Fruit fly (Drosophila melanogaster) whole organism, embryonic: ENCODE data around the gene MCTS1.
A peak's percentile ranks its signal among the peaks of the same experiment; 100 is the strongest.

Source experiments
- CG10462 ChIP-seq: fragments of 200-800 bp; sonication (Bioruptor generic); optimal IDR thresholded peaks from 2 replicates; lab custom pipeline; 2016; ENCODE audit warnings: missing biosample characterization, missing genetic modification characterization
- CG13123 ChIP-seq: fragments of 200-800 bp; sonication (Bioruptor generic); optimal IDR thresholded peaks from 2 replicates; lab custom pipeline; 2016; ENCODE audit warnings: missing biosample characterization, missing genetic modification characterization
- CG14014 ChIP-seq: fragments of 200-800 bp; sonication (Bioruptor generic); IDR thresholded peaks from 2 replicates; pipeline ENCODE4 v1.3.6; 2022; ENCODE audit warnings: missing biosample characterization, missing genetic modification characterization
- CG14667 ChIP-seq: fragments of 200-800 bp; sonication (Bioruptor generic); IDR thresholded peaks from 2 replicates; pipeline ENCODE4 v1.3.6; 2022; ENCODE audit warnings: missing biosample characterization, missing genetic modification characterization
- CG15011 ChIP-seq: fragments of 200-800 bp; sonication (Bioruptor generic); optimal IDR thresholded peaks from 3 replicates; lab custom pipeline; 2018; ENCODE audit warnings: missing biosample characterization, mild to moderate bottlenecking, missing genetic modification characterization
- CG17385 ChIP-seq: fragments of 200-800 bp; sonication (Bioruptor generic); optimal IDR thresholded peaks from 3 replicates; lab custom pipeline; 2018; ENCODE audit warnings: missing biosample characterization, mild to moderate bottlenecking, missing genetic modification characterization
- CG18011 ChIP-seq: fragments of 200-800 bp; sonication (Bioruptor generic); optimal IDR thresholded peaks from 2 replicates; lab custom pipeline; 2017; ENCODE audit warnings: missing biosample characterization, missing genetic modification characterization, mild to moderate bottlenecking, moderate library complexity, missing genotype
- CG2199 ChIP-seq: fragments of 200-800 bp; sonication (Bioruptor generic); IDR thresholded peaks from 3 replicates; pipeline ENCODE4 v1.3.6; 2022; ENCODE audit warnings: missing biosample characterization, missing genetic modification characterization
- CG31441 ChIP-seq: fragments of 200-800 bp; sonication (Bioruptor generic); IDR thresholded peaks from 2 replicates; pipeline ENCODE4 v1.3.6; 2022; ENCODE audit warnings: missing biosample characterization, missing genetic modification characterization
- CG32532 ChIP-seq: fragments of 200-800 bp; sonication (Bioruptor generic); IDR thresholded peaks from 2 replicates; pipeline ENCODE4 v1.3.6; 2022; ENCODE audit warnings: missing biosample characterization, missing genetic modification characterization
- CG32772 ChIP-seq: fragments of 200-800 bp; sonication (Bioruptor generic); IDR thresholded peaks from 2 replicates; pipeline ENCODE4 v1.3.6; 2022; ENCODE audit warnings: missing biosample characterization, missing genetic modification characterization
- CG3281 ChIP-seq: fragments of 200-800 bp; sonication (Bioruptor generic); optimal IDR thresholded peaks from 3 replicates; lab custom pipeline; 2017; ENCODE audit warnings: missing biosample characterization, mild to moderate bottlenecking, missing genetic modification characterization
- CG3847 ChIP-seq: fragments of 200-800 bp; sonication (Bioruptor generic); IDR thresholded peaks from 2 replicates; pipeline ENCODE4 v1.3.6; 2022; ENCODE audit warnings: missing biosample characterization, missing genetic modification characterization
- CG43689 ChIP-seq: fragments of 200-800 bp; sonication (Bioruptor generic); IDR thresholded peaks from 2 replicates; pipeline ENCODE4 v1.3.6; 2022; ENCODE audit warnings: missing biosample characterization, missing genetic modification characterization
- CG4404 ChIP-seq: fragments of 200-800 bp; sonication (Bioruptor generic); IDR thresholded peaks from 2 replicates; pipeline ENCODE4 v1.3.6; 2022; ENCODE audit warnings: missing biosample characterization, missing genetic modification characterization
- CG5245 ChIP-seq: fragments of 200-800 bp; sonication (Bioruptor generic); optimal IDR thresholded peaks from 3 replicates; lab custom pipeline; 2016; ENCODE audit warnings: missing biosample characterization, missing genetic modification characterization
- CG6254 ChIP-seq: fragments of 200-800 bp; sonication (Bioruptor generic); optimal IDR thresholded peaks from 3 replicates; lab custom pipeline; 2017; ENCODE audit warnings: mild to moderate bottlenecking, missing biosample characterization, missing genetic modification reagents, missing genetic modification characterization
- CG6765 ChIP-seq: fragments of 200-800 bp; sonication (Bioruptor generic); optimal IDR thresholded peaks from 3 replicates; lab custom pipeline; 2017; ENCODE audit warnings: missing biosample characterization, mild to moderate bottlenecking, missing genetic modification characterization
- CG7745 ChIP-seq: fragments of 200-800 bp; sonication (Bioruptor generic); optimal IDR thresholded peaks from 2 replicates; lab custom pipeline; 2018; ENCODE audit warnings: missing biosample characterization, mild to moderate bottlenecking, missing genetic modification characterization, moderate library complexity
- CG9797 ChIP-seq: fragments of 200-800 bp; sonication (Bioruptor generic); optimal IDR thresholded peaks from 3 replicates; lab custom pipeline; 2018; ENCODE audit warnings: missing biosample characterization, mild to moderate bottlenecking, missing genetic modification characterization
- CG9932 ChIP-seq: fragments of 200-800 bp; sonication (Bioruptor generic); IDR thresholded peaks from 2 replicates; pipeline ENCODE4 v1.3.6; 2022; ENCODE audit warnings: missing biosample characterization, missing genetic modification characterization
- CHES-1-like ChIP-seq: fragments of 200-800 bp; sonication (Bioruptor generic); optimal IDR thresholded peaks from 2 replicates; lab custom pipeline; 2016; ENCODE audit warnings: missing biosample characterization, missing genetic modification characterization
- CTCF ChIP-seq: fragments of 200-800 bp; sonication (Bioruptor generic); optimal IDR thresholded peaks from 2 replicates; lab custom pipeline; 2017; ENCODE audit warnings: missing biosample characterization, mild to moderate bottlenecking, missing genetic modification characterization, moderate library complexity
- Gug ChIP-seq: fragments of 200-800 bp; sonication (Bioruptor generic); IDR thresholded peaks from 4 replicates; pipeline ENCODE4 v1.3.6; 2022; ENCODE audit warnings: missing biosample characterization, missing genetic modification characterization
- Hr39 ChIP-seq: fragments of >200 bp; optimal IDR thresholded peaks from 2 replicates; lab custom pipeline; 2017
- Mrtf ChIP-seq: fragments of 200-800 bp; sonication (Bioruptor generic); IDR thresholded peaks from 3 replicates; pipeline ENCODE4 v1.3.6; 2022; ENCODE audit warnings: missing biosample characterization, missing genetic modification characterization
- Oaz ChIP-seq: fragments of 200-800 bp; sonication (Bioruptor generic); IDR thresholded peaks from 2 replicates; pipeline ENCODE4 v1.3.6; 2022; ENCODE audit warnings: missing biosample characterization, missing genetic modification characterization
- Oli ChIP-seq: fragments of 200-800 bp; sonication (Bioruptor generic); optimal IDR thresholded peaks from 2 replicates; lab custom pipeline; 2018; ENCODE audit warnings: missing biosample characterization, mild to moderate bottlenecking, missing genetic modification characterization, moderate library complexity
- YL-1 ChIP-seq: fragments of 200-800 bp; sonication (Bioruptor generic); optimal IDR thresholded peaks from 3 replicates; lab custom pipeline; 2017; ENCODE audit warnings: missing biosample characterization, mild to moderate bottlenecking, missing genetic modification characterization
- ase ChIP-seq: fragments of 200-800 bp; sonication (Bioruptor generic); IDR thresholded peaks from 3 replicates; pipeline ENCODE4 v1.3.6; 2022; ENCODE audit warnings: missing biosample characterization, missing genetic modification characterization
- bab2 ChIP-seq: fragments of 200-800 bp; sonication (Bioruptor generic); optimal IDR thresholded peaks from 2 replicates; lab custom pipeline; 2016; ENCODE audit warnings: missing biosample characterization, missing genetic modification characterization
- bcd ChIP-seq: fragments of 200-800 bp; sonication (Bioruptor generic); optimal IDR thresholded peaks from 2 replicates; lab custom pipeline; 2017; ENCODE audit warnings: missing biosample characterization, mild to moderate bottlenecking, missing genetic modification characterization
- crp ChIP-seq, 2 experiments: fragments of 200-800 bp; sonication (Bioruptor generic); optimal IDR thresholded peaks; 2 replicates in 1 of 2; 3 replicates in 1 of 2; lab custom pipeline; 2017; ENCODE audit warnings: missing biosample characterization in 2 of 2, missing genetic modification characterization in 2 of 2, mild to moderate bottlenecking in 1 of 2, moderate library complexity in 1 of 2
- cwo ChIP-seq: fragments of 200-800 bp; sonication (Bioruptor generic); optimal IDR thresholded peaks from 3 replicates; lab custom pipeline; 2017; ENCODE audit warnings: missing biosample characterization, missing genetic modification characterization, mild to moderate bottlenecking, moderate library complexity, missing genetic modification reagents
- dysf ChIP-seq: fragments of 200-800 bp; sonication (Bioruptor generic); IDR thresholded peaks from 3 replicates; pipeline ENCODE4 v1.3.6; 2022; ENCODE audit warnings: missing biosample characterization, missing genetic modification characterization
- fd96Cb ChIP-seq: fragments of 200-800 bp; sonication (Bioruptor generic); optimal IDR thresholded peaks from 2 replicates; lab custom pipeline; 2018; ENCODE audit warnings: missing biosample characterization, mild to moderate bottlenecking, missing genetic modification characterization, moderate library complexity
- gsb-n ChIP-seq: fragments of 200-800 bp; sonication (Bioruptor generic); optimal IDR thresholded peaks from 3 replicates; lab custom pipeline; 2018; ENCODE audit warnings: missing biosample characterization, mild to moderate bottlenecking, missing genetic modification characterization
- h ChIP-seq: fragments of >200 bp; optimal IDR thresholded peaks from 2 replicates; lab custom pipeline; 2017
- kah ChIP-seq: fragments of 200-800 bp; sonication (Bioruptor generic); optimal IDR thresholded peaks from 2 replicates; lab custom pipeline; 2018; ENCODE audit warnings: missing biosample characterization, mild to moderate bottlenecking, missing genetic modification characterization
- ken ChIP-seq: fragments of 200-800 bp; sonication (Bioruptor generic); IDR thresholded peaks from 3 replicates; pipeline ENCODE4 v1.3.6; 2022; ENCODE audit warnings: missing biosample characterization, missing genetic modification characterization
- lola ChIP-seq, 3 experiments: fragments of >200 bp in 2 of 3; fragments of 200-800 bp in 1 of 3; sonication (Bioruptor generic) in 1 of 3; optimal IDR thresholded peaks; 2 replicates each; lab custom pipeline; 2017 to 2019; ENCODE audit warnings: missing biosample characterization in 3 of 3, missing genetic modification characterization in 3 of 3, mild to moderate bottlenecking in 1 of 3, moderate library complexity in 1 of 3
- nmo ChIP-seq: fragments of 200-800 bp; sonication (Bioruptor generic); optimal IDR thresholded peaks from 2 replicates; lab custom pipeline; 2018; ENCODE audit warnings: missing biosample characterization, mild to moderate bottlenecking, missing genetic modification characterization, moderate library complexity
- nom ChIP-seq: fragments of 200-800 bp; sonication (Bioruptor generic); optimal IDR thresholded peaks from 2 replicates; lab custom pipeline; 2017; ENCODE audit warnings: missing biosample characterization, missing genetic modification characterization, mild to moderate bottlenecking, moderate library complexity, missing genetic modification reagents
- repo ChIP-seq: fragments of 200-800 bp; sonication (Bioruptor generic); optimal IDR thresholded peaks from 2 replicates; lab custom pipeline; 2016; ENCODE audit warnings: missing biosample characterization, missing genetic modification characterization
- stwl ChIP-seq: fragments of 200-800 bp; sonication (Bioruptor generic); optimal IDR thresholded peaks from 3 replicates; lab custom pipeline; 2018; ENCODE audit warnings: missing biosample characterization, mild to moderate bottlenecking, missing genetic modification characterization, moderate library complexity
- tll ChIP-seq, 2 experiments: fragments of 200-800 bp in 1 of 2; fragments of >200 bp in 1 of 2; sonication (Bioruptor generic) in 1 of 2; optimal IDR thresholded peaks; 2 replicates each; lab custom pipeline; 2017 to 2019; ENCODE audit warnings: missing biosample characterization in 2 of 2, missing genetic modification characterization in 2 of 2, mild to moderate bottlenecking in 1 of 2, moderate library complexity in 1 of 2
- tna ChIP-seq: fragments of 200-800 bp; sonication (Bioruptor generic); IDR thresholded peaks from 2 replicates; pipeline ENCODE4 v1.3.6; 2022; ENCODE audit warnings: missing biosample characterization, missing genetic modification characterization; ENCODE audit not compliant: partially characterized antibody
- twi ChIP-seq: fragments of 200-800 bp; optimal IDR thresholded peaks from 2 replicates; lab custom pipeline; 2019; ENCODE audit warnings: missing biosample characterization, mild to moderate bottlenecking, missing genetic modification characterization, moderate library complexity
- unpg ChIP-seq: fragments of 200-800 bp; sonication (Bioruptor generic); optimal IDR thresholded peaks from 3 replicates; lab custom pipeline; 2018; ENCODE audit warnings: missing biosample characterization, mild to moderate bottlenecking, missing genetic modification characterization, moderate library complexity
- wek ChIP-seq: fragments of 200-800 bp; sonication (Bioruptor generic); optimal IDR thresholded peaks from 3 replicates; lab custom pipeline; 2018; ENCODE audit warnings: missing biosample characterization, mild to moderate bottlenecking, missing genetic modification characterization, moderate library complexity
- zen2 ChIP-seq: fragments of 200-800 bp; sonication (Bioruptor generic); IDR thresholded peaks from 3 replicates; pipeline ENCODE4 v1.3.6; 2022; ENCODE audit warnings: missing biosample characterization, missing genetic modification characterization; ENCODE audit not compliant: partially characterized antibody

MCTS1 gene

dm6 chrX:6074845-6075244, 37.2 kb downstream of the MCTS1 start, which contains the start of gene Tsp5D (continued):
- peak; percentile 93 for TF ChIP-seq CG14667 (GFP tag; lab: Robert Waterston, UW)
- peak; percentile 96 for TF ChIP-seq dysf (GFP tag; lab: Robert Waterston, UW)
- peak; percentile 94 for TF ChIP-seq CG32772 (GFP tag; lab: Robert Waterston, UW)
- TF ChIP-seq Hr39 (lab: Kevin White, UChicago), result no peak
- TF ChIP-seq CG17385 (GFP tag; lab: Kevin White, UChicago), result peak; percentile 91
- peak; percentile 95 for TF ChIP-seq ase (GFP tag; lab: Robert Waterston, UW)
- TF ChIP-seq CHES-1-like (GFP tag; lab: Kevin White, UChicago), result no peak
- TF ChIP-seq Oli (tag; lab: Kevin White, UChicago), result peak; percentile 94
- TF ChIP-seq CG43689 (GFP tag; lab: Robert Waterston, UW), result peak; percentile 86
- peak; percentile 63 for TF ChIP-seq CG6765 (GFP tag; lab: Kevin White, UChicago)
- peak; percentile 28 for TF ChIP-seq CG9797 (GFP tag; lab: Kevin White, UChicago)
- TF ChIP-seq CG3847 (GFP tag; lab: Robert Waterston, UW), result peak; percentile 89
- peak; percentile 91 for TF ChIP-seq CG14014 (GFP tag; lab: Robert Waterston, UW)
- peak; percentile 75 for TF ChIP-seq CG3281 (GFP tag; lab: Kevin White, UChicago)
- peak; percentile 83 for TF ChIP-seq CG10462 (GFP tag; lab: Kevin White, UChicago)
- peak; percentile 86 for TF ChIP-seq Gug (GFP tag; lab: Robert Waterston, UW)
- TF ChIP-seq CG2199, result peak; percentile 96
- TF ChIP-seq zen2 (GFP tag; lab: Robert Waterston, UW), result no peak
- TF ChIP-seq ken (GFP tag; lab: Robert Waterston, UW), result peak; percentile 95
- peak; percentile 96 for TF ChIP-seq fd96Cb (tag; lab: Kevin White, UChicago)
- TF ChIP-seq CG32532 (GFP tag; lab: Robert Waterston, UW), result peak; percentile 82
- peak; percentile 90 for TF ChIP-seq bcd (GFP tag; lab: Kevin White, UChicago)
- peak; percentile 90 for TF ChIP-seq nmo (GFP tag; lab: Kevin White, UChicago)
- peak; percentile 79 for TF ChIP-seq twi (tag; lab: Kevin White, UChicago)
- TF ChIP-seq CG7745 (tag; lab: Kevin White, UChicago), result no peak
- TF ChIP-seq CG6254 (GFP tag; lab: Kevin White, UChicago), result peak; percentile 92
- TF ChIP-seq kah, result peak; percentile 86
- TF ChIP-seq CG5245 (GFP tag; lab: Kevin White, UChicago), result peak; percentile 94
- peak; percentile 72 for TF ChIP-seq CG13123
- peak; percentile 51 for TF ChIP-seq CG9932
- peak; percentile 91 for TF ChIP-seq gsb-n (tag; lab: Kevin White, UChicago)
- TF ChIP-seq repo (GFP tag; lab: Kevin White, UChicago), result peak; percentile 14
- peak in 1 of 3 experiments; percentile 81 for TF ChIP-seq lola (GFP tag; optimal IDR thresholded peaks at IDR 0.05; lab: Kevin White, UChicago)
- TF ChIP-seq bab2 (GFP tag; lab: Kevin White, UChicago), result peak; percentile 19
- TF ChIP-seq unpg (GFP tag; lab: Kevin White, UChicago), result peak; percentile 94
- peak; percentile 2 for TF ChIP-seq stwl (tag; lab: Kevin White, UChicago)
- peak in 1 of 2 experiments; percentile 40 for TF ChIP-seq crp (GFP tag; optimal IDR thresholded peaks at IDR 0.05; lab: Kevin White, UChicago)
- peak; percentile 75 for TF ChIP-seq CG4404 (GFP tag; lab: Robert Waterston, UW)
- peak; percentile 95 for TF ChIP-seq nom (GFP tag; lab: Kevin White, UChicago)
- TF ChIP-seq cwo (GFP tag; lab: Kevin White, UChicago), result peak; percentile 78
- no peak for TF ChIP-seq tna
- TF ChIP-seq CG31441 (GFP tag; lab: Robert Waterston, UW), result peak; percentile 93
- peak; percentile 58 for TF ChIP-seq CTCF (GFP tag; lab: Kevin White, UChicago)
- peak; percentile 92 for TF ChIP-seq Mrtf (GFP tag; lab: Robert Waterston, UW)
- TF ChIP-seq CG18011, result peak; percentile 61
- peak; percentile 75 for TF ChIP-seq wek (GFP tag; lab: Kevin White, UChicago)
- peak; percentile 43 for TF ChIP-seq YL-1 (GFP tag; lab: Kevin White, UChicago)
- TF ChIP-seq h (lab: Kevin White, UChicago), result no peak
- TF ChIP-seq tll (GFP tag; optimal IDR thresholded peaks at IDR 0.05; lab: Kevin White, UChicago), result no peak
- TF ChIP-seq CG15011 (GFP tag; lab: Kevin White, UChicago), result peak; percentile 76
- peak; percentile 93 for TF ChIP-seq Oaz (GFP tag; lab: Robert Waterston, UW)
